Fruit fly (Drosophila melanogaster) whole organism, wandering third instar larva: Measurements from ENCODE around the gene ppk.

Source experiments
- Abd-B ChIP-seq: fragments of >200 bp; optimal IDR thresholded peaks from 2 replicates; lab custom pipeline; 2017; ENCODE audit warnings: missing biosample characterization, missing genetic modification characterization
- CG32264 ChIP-seq: fragments of 200-800 bp; sonication (Bioruptor generic); optimal IDR thresholded peaks from 2 replicates; lab custom pipeline; 2016; ENCODE audit warnings: missing biosample characterization, missing genetic modification characterization
- CG9705 ChIP-seq: fragments of 200-800 bp; sonication (Bioruptor generic); optimal IDR thresholded peaks from 2 replicates; lab custom pipeline; 2018; ENCODE audit warnings: missing biosample characterization, mild to moderate bottlenecking, missing genetic modification characterization
- CrebA ChIP-seq: fragments of 200-800 bp; sonication (Bioruptor generic); optimal IDR thresholded peaks from 2 replicates; lab custom pipeline; 2016; ENCODE audit warnings: missing biosample characterization, mild to moderate bottlenecking, missing genetic modification characterization, borderline replicate concordance
- Dfd ChIP-seq: fragments of >200 bp; optimal IDR thresholded peaks from 2 replicates; lab custom pipeline; 2017; ENCODE audit warnings: missing biosample characterization, missing genetic modification characterization
- Dif ChIP-seq: fragments of 200-275, 200-300 bp; sonication (Bioruptor generic); optimal IDR thresholded peaks from 2 replicates; lab custom pipeline; 2018; ENCODE audit warnings: missing biosample characterization, missing genetic modification characterization; ENCODE audit not compliant: partially characterized antibody
- HLH106 ChIP-seq: fragments of 200-800 bp; optimal IDR thresholded peaks from 3 replicates; lab custom pipeline; 2019; ENCODE audit warnings: missing biosample characterization, mild to moderate bottlenecking, missing genetic modification characterization, moderate library complexity
- Hnf4 ChIP-seq: fragments of 200-800 bp; sonication (Bioruptor generic); optimal IDR thresholded peaks from 2 replicates; lab custom pipeline; 2016; ENCODE audit warnings: missing biosample characterization, mild to moderate bottlenecking, missing genetic modification characterization
- Hr78 ChIP-seq: fragments of >200 bp; optimal IDR thresholded peaks from 2 replicates; lab custom pipeline; 2017; ENCODE audit warnings: missing biosample characterization, missing genetic modification characterization
- Hr83 ChIP-seq: fragments of 200-300 bp; sonication (Bioruptor generic); optimal IDR thresholded peaks from 2 replicates; lab custom pipeline; 2016; ENCODE audit warnings: missing biosample characterization, mild to moderate bottlenecking, missing genetic modification characterization, moderate library complexity; ENCODE audit not compliant: poor library complexity, severe bottlenecking
- Jra ChIP-seq: sonication (Bioruptor generic); optimal IDR thresholded peaks from 2 replicates; lab custom pipeline; 2016; ENCODE audit warnings: missing biosample characterization, missing genetic modification characterization
- Myc ChIP-seq: fragments of >200 bp; optimal IDR thresholded peaks from 2 replicates; lab custom pipeline; 2017
- OdsH ChIP-seq: fragments of 200-800 bp; sonication (Bioruptor generic); optimal IDR thresholded peaks from 2 replicates; lab custom pipeline; 2016; ENCODE audit warnings: missing biosample characterization, mild to moderate bottlenecking, missing genetic modification characterization
- Rel ChIP-seq, 2 experiments: fragments of 200-800 bp; sonication (Bioruptor generic) in 1 of 2; optimal IDR thresholded peaks; 2 replicates in 1 of 2; 3 replicates in 1 of 2; lab custom pipeline; 2016 to 2019; ENCODE audit warnings: mild to moderate bottlenecking in 2 of 2, missing biosample characterization in 2 of 2, missing genetic modification characterization in 2 of 2, moderate library complexity in 1 of 2
- Sp1 ChIP-seq: fragments of 200-800 bp; sonication (Bioruptor generic); optimal IDR thresholded peaks from 3 replicates; lab custom pipeline; 2019; ENCODE audit warnings: missing biosample characterization, mild to moderate bottlenecking, missing genetic modification characterization, moderate library complexity
- Vsx2 ChIP-seq: fragments of 200-300, 225-300 bp; sonication (Bioruptor generic); optimal IDR thresholded peaks from 2 replicates; lab custom pipeline; 2018; ENCODE audit warnings: missing biosample characterization, missing genetic modification characterization; ENCODE audit not compliant: partially characterized antibody
- br ChIP-seq: fragments of 200-800 bp; sonication (Bioruptor generic); optimal IDR thresholded peaks from 2 replicates; lab custom pipeline; 2016; ENCODE audit warnings: missing biosample characterization, missing genetic modification characterization
- brk ChIP-seq: fragments of 200-800 bp; sonication (Bioruptor generic); optimal IDR thresholded peaks from 2 replicates; lab custom pipeline; 2016; ENCODE audit warnings: missing biosample characterization, mild to moderate bottlenecking, missing genetic modification characterization
- dl ChIP-seq, 2 experiments: fragments of 175-275, 200-275 bp in 1 of 2; fragments of 200-275 bp in 1 of 2; sonication (Bioruptor generic); optimal IDR thresholded peaks; lab custom pipeline; 2018; ENCODE audit warnings: mild to moderate bottlenecking in 2 of 2, missing biosample characterization in 2 of 2, missing genetic modification characterization in 2 of 2, moderate library complexity in 2 of 2; ENCODE audit not compliant: partially characterized antibody in 2 of 2, insufficient read depth in 1 of 2
- dmrt93B ChIP-seq: fragments of 200-800 bp; sonication (Bioruptor generic); optimal IDR thresholded peaks from 2 replicates; lab custom pipeline; 2018; ENCODE audit warnings: missing biosample characterization, mild to moderate bottlenecking, missing genetic modification characterization
- dsf ChIP-seq: sonication (Bioruptor generic); optimal IDR thresholded peaks from 2 replicates; lab custom pipeline; 2016; ENCODE audit warnings: missing biosample characterization, missing genetic modification characterization, borderline replicate concordance
- ey ChIP-seq: fragments of 200-800 bp; sonication (Bioruptor generic); optimal IDR thresholded peaks from 2 replicates; lab custom pipeline; 2016; ENCODE audit warnings: missing biosample characterization, missing genetic modification characterization
- foxo ChIP-seq, 2 experiments: fragments of 200-800 bp; sonication (Bioruptor generic); optimal IDR thresholded peaks; 2 replicates in 1 of 2; 3 replicates in 1 of 2; lab custom pipeline; 2016 to 2017; ENCODE audit warnings: missing biosample characterization in 2 of 2, missing genetic modification characterization in 2 of 2
- fru ChIP-seq: fragments of 200-800 bp; sonication (Bioruptor generic); optimal IDR thresholded peaks from 3 replicates; lab custom pipeline; 2016; ENCODE audit warnings: missing biosample characterization, mild to moderate bottlenecking, missing genetic modification characterization
- h ChIP-seq: fragments of 200-800 bp; sonication (Bioruptor generic); optimal IDR thresholded peaks from 3 replicates; lab custom pipeline; 2016; ENCODE audit warnings: missing biosample characterization, mild to moderate bottlenecking, missing genetic modification characterization
- jim ChIP-seq: fragments of 175-275, 200-325 bp; sonication (Bioruptor generic); optimal IDR thresholded peaks from 2 replicates; lab custom pipeline; 2016; ENCODE audit warnings: missing biosample characterization, mild to moderate bottlenecking, missing genetic modification characterization
- lola ChIP-seq: fragments of >200 bp; optimal IDR thresholded peaks from 2 replicates; lab custom pipeline; 2017; ENCODE audit warnings: missing biosample characterization, missing genetic modification characterization
- pan ChIP-seq: fragments of >200 bp; optimal IDR thresholded peaks from 2 replicates; lab custom pipeline; 2017
- psq ChIP-seq: fragments of 200-800 bp; sonication (Bioruptor generic); optimal IDR thresholded peaks from 3 replicates; lab custom pipeline; 2017; ENCODE audit warnings: missing biosample characterization, mild to moderate bottlenecking, missing genetic modification characterization, moderate library complexity
- rgr ChIP-seq: fragments of 200-800 bp; sonication (Bioruptor generic); optimal IDR thresholded peaks from 3 replicates; lab custom pipeline; 2016; ENCODE audit warnings: missing biosample characterization, mild to moderate bottlenecking, missing genetic modification characterization
- sage ChIP-seq: fragments of 200-800 bp; sonication (Bioruptor generic); optimal IDR thresholded peaks from 2 replicates; lab custom pipeline; 2016; ENCODE audit warnings: missing biosample characterization, mild to moderate bottlenecking, missing genetic modification characterization
- sv ChIP-seq: fragments of 200-800 bp; sonication (Bioruptor generic); optimal IDR thresholded peaks from 3 replicates; lab custom pipeline; 2016; ENCODE audit warnings: missing biosample characterization, missing genetic modification characterization
- tai ChIP-seq: sonication (Bioruptor generic); optimal IDR thresholded peaks from 2 replicates; lab custom pipeline; 2016; ENCODE audit warnings: missing biosample characterization, missing genetic modification characterization
- usp ChIP-seq: fragments of >200 bp; optimal IDR thresholded peaks from 2 replicates; lab custom pipeline; 2017; ENCODE audit warnings: missing biosample characterization, missing genetic modification characterization
- woc ChIP-seq: sonication (Bioruptor generic); optimal IDR thresholded peaks from 2 replicates; lab custom pipeline; 2016; ENCODE audit warnings: missing biosample characterization, mild to moderate bottlenecking, missing genetic modification characterization

ppk gene

DNA sequence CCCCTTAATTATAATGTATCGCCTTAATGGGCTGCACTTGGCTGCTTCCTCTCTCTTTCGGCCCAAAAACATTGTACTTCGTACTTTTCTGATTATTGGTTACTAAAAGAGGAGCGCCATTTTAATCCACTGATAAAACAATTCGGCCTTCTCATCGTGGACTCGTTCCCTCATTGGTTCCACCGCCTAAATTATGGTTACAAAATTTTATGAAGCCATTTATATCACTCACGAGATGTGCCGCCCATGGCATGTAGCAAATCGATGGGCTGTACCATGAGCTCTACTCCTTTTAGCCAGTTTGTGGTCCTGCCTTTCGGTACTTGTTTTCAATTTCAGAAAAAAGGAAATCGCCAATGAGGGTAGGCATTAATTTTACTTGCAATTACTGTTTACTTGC lies 12.1 kb downstream of the ppk start:
- no peak for TF ChIP-seq CrebA (GFP tag; lab: Kevin White, UChicago)
- no peak for TF ChIP-seq HLH106 (tag; lab: Kevin White, UChicago)
- TF ChIP-seq sage (GFP tag; lab: Kevin White, UChicago), result no peak
- TF ChIP-seq fru (GFP tag; lab: Kevin White, UChicago), result no peak
- TF ChIP-seq usp, result no peak
- no peak for TF ChIP-seq brk (GFP tag; lab: Kevin White, UChicago)
- TF ChIP-seq CG9705 (GFP tag; lab: Kevin White, UChicago), result no peak
- no peak for TF ChIP-seq Jra (GFP tag; lab: Kevin White, UChicago)
- TF ChIP-seq Vsx2 (GFP tag; lab: Kevin White, UChicago), result no peak
- TF ChIP-seq sv, result no peak
- TF ChIP-seq foxo (GFP tag; optimal IDR thresholded peaks at IDR 0.05; lab: Kevin White, UChicago), result no peak
- TF ChIP-seq woc (GFP tag; lab: Kevin White, UChicago), result no peak
- no peak for TF ChIP-seq Dif (GFP tag; lab: Kevin White, UChicago)
- no peak for TF ChIP-seq CG32264 (GFP tag; lab: Kevin White, UChicago)
- no peak for TF ChIP-seq br (GFP tag; lab: Kevin White, UChicago)
- no peak for TF ChIP-seq tai
- TF ChIP-seq, all 38 proteins: peak for 0

DNA sequence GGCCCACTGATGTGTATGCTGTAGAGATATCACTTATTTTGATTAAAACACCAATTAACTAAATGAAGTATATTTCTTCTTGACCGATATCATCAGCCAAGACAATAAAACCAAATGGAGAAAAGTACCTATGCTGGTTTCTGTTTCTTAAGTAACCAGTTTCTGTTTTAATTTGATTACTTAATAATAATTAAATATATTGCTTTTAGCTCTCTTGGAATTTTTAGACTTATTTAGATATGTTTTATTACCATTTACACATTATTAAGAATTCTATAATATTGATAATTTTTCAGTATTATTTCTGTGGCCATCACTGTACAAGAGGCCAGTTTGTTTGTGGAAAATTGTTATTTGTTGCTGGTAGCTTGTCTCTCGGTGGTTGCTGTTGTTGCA lies 13.7 kb downstream of the ppk start:
- TF ChIP-seq h (GFP tag; lab: Kevin White, UChicago) (peak; percentile 59), Hnf4 (GFP tag; lab: Kevin White, UChicago) (no peak), psq (GFP tag; lab: Kevin White, UChicago) (no peak), Hr78 (no peak), CrebA (GFP tag; lab: Kevin White, UChicago) (no peak), HLH106 (tag; lab: Kevin White, UChicago) (peak; percentile 77), sage (GFP tag; lab: Kevin White, UChicago) (no peak), rgr (GFP tag; lab: Kevin White, UChicago) (peak; percentile 35), pan (lab: Kevin White, UChicago) (no peak), usp (no peak), foxo (GFP tag; optimal IDR thresholded peaks at IDR 0.05; lab: Kevin White, UChicago) (peak in 1 of 2 experiments; percentile 62), ey (peak; percentile 2), dsf (no peak), CG32264 (GFP tag; lab: Kevin White, UChicago) (no peak), dmrt93B (peak; percentile 63), Sp1 (GFP tag; lab: Kevin White, UChicago) (peak; percentile 57), woc (GFP tag; lab: Kevin White, UChicago) (peak; percentile 28), Myc (lab: Kevin White, UChicago) (no peak), Dfd (no peak), OdsH (GFP tag; lab: Kevin White, UChicago) (peak; percentile 40), Rel (GFP tag; optimal IDR thresholded peaks at IDR 0.05; lab: Kevin White, UChicago) (no peak), Rel (tag; optimal IDR thresholded peaks at IDR 0.05; lab: Kevin White, UChicago) (no peak), Dif (GFP tag; lab: Kevin White, UChicago) (no peak), Abd-B (GFP tag; lab: Kevin White, UChicago) (no peak), sv (no peak), brk (GFP tag; lab: Kevin White, UChicago) (no peak), fru (GFP tag; lab: Kevin White, UChicago) (peak; percentile 30), dl (GFP tag; optimal IDR thresholded peaks at IDR 0.05; lab: Kevin White, UChicago; ENCODE audit: insufficient read depth in 1 of 2, partially characterized antibody in 2 of 2) (no peak), jim (GFP tag; lab: Kevin White, UChicago) (no peak), Vsx2 (GFP tag; lab: Kevin White, UChicago) (no peak), br (GFP tag; lab: Kevin White, UChicago) (no peak), Hr83 (GFP tag; lab: Kevin White, UChicago) (no peak), tai (no peak), lola (GFP tag; lab: Kevin White, UChicago) (no peak)
